Worm (Caenorhabditis elegans): ENCODE data around the gene T22D1.17.

DNA sequence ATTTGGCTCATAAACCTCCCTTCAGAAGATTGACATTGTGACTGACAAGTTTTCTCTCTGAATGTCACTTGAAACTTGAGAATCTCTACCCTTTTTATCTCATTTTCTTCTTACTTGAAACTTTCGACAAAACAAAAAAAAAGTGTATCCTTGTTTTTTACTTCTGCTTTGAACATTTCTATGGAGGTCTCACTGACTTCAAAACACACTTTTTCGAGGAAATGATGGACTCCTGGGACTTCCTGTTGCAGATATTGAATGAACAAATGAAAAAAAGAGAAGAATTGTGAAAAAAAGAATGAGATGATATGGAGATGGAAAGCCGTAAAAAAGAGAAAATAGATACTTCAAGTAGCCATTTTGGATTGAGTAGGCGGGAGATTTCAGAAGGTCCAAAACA lies 35.3 kb downstream of the T22D1.17 start:
- no peak for TF ChIP-seq hnd-1 (tag; optimal IDR thresholded peaks at IDR 0.05)
- TF ChIP-seq ama-1 (optimal IDR thresholded peaks at IDR 0.05), result no peak
- TF ChIP-seq pes-1 (GFP tag; IDR thresholded peaks at IDR 0.05), result no peak
- TF ChIP-seq tbx-37 (GFP tag; conservative IDR thresholded peaks at IDR 0.05), result no peak
- no peak for TF ChIP-seq flt-1 (GFP tag; IDR thresholded peaks at IDR 0.05)
- TF ChIP-seq tbx-11 (GFP tag; IDR thresholded peaks at IDR 0.05), result no peak
- no peak for TF ChIP-seq ceh-36 (tag; optimal IDR thresholded peaks at IDR 0.05)
- TF ChIP-seq tra-4 (tag; optimal IDR thresholded peaks at IDR 0.05), result no peak

All from whole organism, early embryonic.